Worm (Caenorhabditis elegans): Measurements from ENCODE around the gene rmd-1.

- no peak for TF ChIP-seq snpc-4 (tag; optimal IDR thresholded peaks at IDR 0.05)
- no peak for TF ChIP-seq elt-3 (tag; optimal IDR thresholded peaks at IDR 0.05)
- no peak for TF ChIP-seq nhr-12 (tag; optimal IDR thresholded peaks at IDR 0.05)
- TF ChIP-seq unc-62 (GFP tag; optimal IDR thresholded peaks at IDR 0.05), result peak; percentile 69
These were observed 27.5 kb upstream of the rmd-1 start for ce11 chrIII:9731313-9731912.
